Worm (Caenorhabditis elegans) whole organism, L3 larva: ENCODE data around the gene dpm-1.

ENCODE experiments used
- R02D3.7 ChIP-seq: fragments of 150-350 bp; optimal IDR thresholded peaks from 2 replicates; lab custom pipeline; 2014; ENCODE audit warnings: missing biosample characterization, missing genetic modification characterization
- ZK546.5 ChIP-seq: sonication (generic microtip); optimal IDR thresholded peaks from 2 replicates; lab custom pipeline; 2017; ENCODE audit warnings: missing biosample characterization, missing genetic modification characterization
- aly-2 ChIP-seq: fragments of 150-350 bp; optimal IDR thresholded peaks from 2 replicates; lab custom pipeline; 2014; ENCODE audit warnings: missing biosample characterization, missing genetic modification characterization
- ama-1 ChIP-seq: fragments of 150-350 bp; optimal IDR thresholded peaks from 2 replicates; lab custom pipeline; 2018
- ceh-16 ChIP-seq: sonication (generic microtip); optimal IDR thresholded peaks from 2 replicates; lab custom pipeline; 2017; ENCODE audit warnings: missing biosample characterization, missing genetic modification characterization
- ceh-82 ChIP-seq: fragments of 150-350 bp; optimal IDR thresholded peaks from 2 replicates; lab custom pipeline; 2014; ENCODE audit warnings: missing biosample characterization, missing genetic modification characterization
- daf-12 ChIP-seq: fragments of 150-350 bp; optimal IDR thresholded peaks from 2 replicates; lab custom pipeline; 2014; ENCODE audit warnings: missing biosample characterization, missing genetic modification reagents, missing genetic modification characterization
- egl-5 ChIP-seq: fragments of 150-350 bp; optimal IDR thresholded peaks from 2 replicates; lab custom pipeline; 2017; ENCODE audit warnings: missing biosample characterization, missing genetic modification reagents, missing genetic modification characterization, inconsistent platforms
- elt-2 ChIP-seq: sonication (generic microtip); optimal IDR thresholded peaks from 2 replicates; lab custom pipeline; 2016; ENCODE audit warnings: missing genetic modification reagents, mild to moderate bottlenecking, missing genetic modification characterization, missing compliant biosample characterization
- elt-3 ChIP-seq, 3 experiments: fragments of 150-350 bp in 1 of 3; sonication (generic microtip) in 2 of 3; optimal IDR thresholded peaks; 2 replicates in 2 of 3; 4 replicates in 1 of 3; lab custom pipeline; 2014 to 2017; ENCODE audit warnings: missing biosample characterization in 3 of 3, missing genetic modification characterization in 3 of 3
- eor-1 ChIP-seq, 2 experiments: fragments of 150-350 bp; optimal IDR thresholded peaks; 2 replicates each; lab custom pipeline; 2014 to 2018; ENCODE audit warnings: missing biosample characterization in 2 of 2, missing genetic modification characterization in 2 of 2
- fkh-10 ChIP-seq: sonication (generic microtip); optimal IDR thresholded peaks from 2 replicates; lab custom pipeline; 2017; ENCODE audit warnings: missing biosample characterization, missing genetic modification reagents, missing genetic modification characterization
- fos-1 ChIP-seq: fragments of 150-350 bp; optimal IDR thresholded peaks from 2 replicates; lab custom pipeline; 2014; ENCODE audit warnings: missing biosample characterization, missing genetic modification characterization
- hmg-11 ChIP-seq: sonication (generic microtip); optimal IDR thresholded peaks from 2 replicates; lab custom pipeline; 2016; ENCODE audit warnings: missing genetic modification characterization, missing compliant biosample characterization
- nfya-1 ChIP-seq: sonication (generic microtip); optimal IDR thresholded peaks from 2 replicates; lab custom pipeline; 2017; ENCODE audit warnings: missing genetic modification characterization, mild to moderate bottlenecking, missing compliant biosample characterization, antibody characterized with exemption, moderate library complexity; ENCODE audit not compliant: insufficient read depth
- nhr-12 ChIP-seq: fragments of 150-350 bp; optimal IDR thresholded peaks from 2 replicates; lab custom pipeline; 2014; ENCODE audit warnings: missing biosample characterization, missing genetic modification characterization
- nhr-23 ChIP-seq: fragments of 150-350 bp; optimal IDR thresholded peaks from 2 replicates; lab custom pipeline; 2014; ENCODE audit warnings: missing biosample characterization, missing genetic modification reagents, missing genetic modification characterization
- nhr-237 ChIP-seq: fragments of 150-350 bp; optimal IDR thresholded peaks from 2 replicates; lab custom pipeline; 2014; ENCODE audit warnings: missing biosample characterization, missing genetic modification characterization
- nhr-43 ChIP-seq: sonication (generic microtip); optimal IDR thresholded peaks from 2 replicates; lab custom pipeline; 2016; ENCODE audit warnings: mild to moderate bottlenecking, missing genetic modification characterization, missing compliant biosample characterization; ENCODE audit not compliant: poor library complexity, severe bottlenecking
- nhr-67 ChIP-seq: fragments of 150-350 bp; optimal IDR thresholded peaks from 2 replicates; lab custom pipeline; 2014; ENCODE audit warnings: missing biosample characterization, missing genetic modification characterization
- nhr-77 ChIP-seq: fragments of 150-350 bp; optimal IDR thresholded peaks from 2 replicates; lab custom pipeline; 2014; ENCODE audit warnings: missing biosample characterization, missing genetic modification characterization
- skn-1 ChIP-seq: fragments of 150-350 bp; optimal IDR thresholded peaks from 2 replicates; lab custom pipeline; 2014; ENCODE audit warnings: missing biosample characterization, missing genetic modification characterization
- unc-39 ChIP-seq: sonication (generic microtip); optimal IDR thresholded peaks from 4 replicates; lab custom pipeline; 2017; ENCODE audit warnings: missing biosample characterization, missing genetic modification characterization
- ztf-4 ChIP-seq: fragments of 150-350 bp; optimal IDR thresholded peaks from 2 replicates; lab custom pipeline; 2014; ENCODE audit warnings: missing biosample characterization, missing genetic modification characterization

dpm-1 gene

DNA sequence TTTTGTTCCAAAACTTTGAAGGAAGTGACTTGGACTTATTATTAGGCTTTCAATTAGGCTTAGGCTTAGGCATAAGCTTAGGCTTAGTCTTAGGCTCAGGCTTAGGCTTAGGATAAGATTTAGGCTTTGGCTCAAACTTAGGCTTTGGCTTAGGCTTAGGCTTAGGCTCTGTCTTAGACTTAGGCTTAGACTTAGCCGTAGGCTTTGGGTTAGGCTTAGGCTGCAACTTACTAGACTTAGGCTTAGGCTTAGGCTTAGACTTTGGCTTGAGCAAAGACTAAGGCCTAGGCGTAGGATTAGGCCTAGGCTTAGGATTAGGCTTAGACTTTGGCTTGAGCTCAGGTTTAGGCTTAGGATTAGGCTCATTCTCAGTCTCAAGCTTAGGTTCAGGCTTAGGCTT lies 39.3 kb downstream of the dpm-1 start:
- TF ChIP-seq ceh-16 (tag; lab: Kevin White, UChicago) (no peak), skn-1 (no peak), nfya-1 (tag; lab: Kevin White, UChicago) (no peak), ama-1 (lab: Kevin White, UChicago) (no peak), nhr-43 (tag; lab: Kevin White, UChicago) (no peak), elt-2 (tag; lab: Kevin White, UChicago) (no peak), elt-3 (tag; optimal IDR thresholded peaks at IDR 0.05; lab: Kevin White, UChicago) (no peak)

DNA sequence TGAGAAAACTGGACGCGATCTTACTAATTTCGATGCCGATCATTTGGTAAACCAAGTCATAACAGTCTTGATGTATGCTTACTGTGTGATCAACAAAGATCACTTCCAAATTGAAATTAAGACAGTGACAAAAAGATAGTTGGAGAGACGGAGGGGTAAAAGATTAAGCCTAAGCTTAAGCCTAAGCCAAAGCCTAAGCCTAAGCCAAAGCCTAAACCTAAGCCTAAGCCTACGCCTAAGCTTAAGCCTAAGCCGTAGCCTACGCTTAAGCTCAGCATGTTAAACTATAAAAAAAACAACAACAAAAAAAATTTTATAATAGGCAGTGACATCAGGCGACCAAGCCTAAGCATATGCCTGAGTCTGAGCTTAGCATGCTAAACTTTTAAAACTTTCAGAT lies 51.7 kb downstream of the dpm-1 start:
- TF ChIP-seq ceh-82 (tag; lab: Kevin White, UChicago), result no peak
- no peak for TF ChIP-seq nhr-67 (tag; lab: Kevin White, UChicago)
- TF ChIP-seq fkh-10 (GFP tag; lab: Kevin White, UChicago), result no peak
- TF ChIP-seq ama-1 (lab: Kevin White, UChicago), result no peak
- TF ChIP-seq ztf-4, result no peak
- TF ChIP-seq egl-5 (tag; lab: Kevin White, UChicago), result no peak
- TF ChIP-seq hmg-11 (tag; lab: Kevin White, UChicago), result no peak
- no peak for TF ChIP-seq nhr-237 (tag; lab: Kevin White, UChicago)
- no peak for TF ChIP-seq elt-2 (tag; lab: Kevin White, UChicago)
- TF ChIP-seq fos-1, result no peak
- TF ChIP-seq nhr-23 (tag; lab: Kevin White, UChicago), result no peak
- no peak for TF ChIP-seq daf-12 (tag; lab: Kevin White, UChicago)
- no peak for TF ChIP-seq eor-1 (tag; optimal IDR thresholded peaks at IDR 0.05; lab: Kevin White, UChicago)
- TF ChIP-seq nhr-12 (tag; lab: Kevin White, UChicago), result no peak
- no peak for TF ChIP-seq unc-39 (tag; lab: Kevin White, UChicago)
- TF ChIP-seq aly-2, result no peak
- no peak for TF ChIP-seq nhr-77 (tag; lab: Kevin White, UChicago)
- TF ChIP-seq R02D3.7 (tag; lab: Kevin White, UChicago), result no peak
- TF ChIP-seq ZK546.5 (tag; lab: Kevin White, UChicago), result no peak
